Fruit fly (Drosophila melanogaster): Measurements from ENCODE around the gene gnu.

The gnu gene

DNA sequence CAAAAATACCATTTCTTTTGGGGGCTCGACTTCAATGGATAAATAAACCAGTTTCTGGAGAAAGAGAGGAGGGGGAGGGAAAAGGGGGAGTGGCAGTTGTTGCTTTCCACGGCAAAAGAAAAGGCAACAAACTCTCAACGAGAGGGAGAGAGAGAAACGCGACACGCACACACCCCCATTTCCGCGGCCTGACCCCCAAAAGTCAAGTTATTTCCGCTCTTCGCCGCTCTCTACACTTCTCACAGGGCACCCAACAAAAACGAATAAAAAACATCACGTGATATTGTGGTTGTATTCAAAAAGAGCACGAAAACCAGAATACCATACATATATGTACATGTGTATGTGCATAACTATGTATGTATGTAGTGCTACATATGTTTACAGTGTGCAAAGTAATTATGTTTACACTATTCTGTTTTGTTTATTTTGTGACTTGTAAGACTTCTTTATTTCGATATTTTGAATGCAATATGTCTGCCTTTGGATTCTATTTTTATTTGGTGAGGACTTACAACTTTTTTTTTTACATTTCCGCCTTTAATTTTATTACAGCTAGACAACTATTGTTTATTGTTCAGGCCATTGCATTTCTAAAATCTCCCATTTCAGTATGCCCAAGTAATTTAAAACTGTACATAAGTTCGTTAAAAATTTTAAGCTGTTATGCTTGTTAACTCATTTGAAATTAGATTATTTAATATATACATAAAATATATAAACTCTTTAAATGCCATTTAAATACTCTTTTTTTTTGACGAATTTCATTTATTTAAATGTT lies 21.9 kb downstream of the gnu start (continued):
- TF ChIP-seq corto (GFP tag; optimal IDR thresholded peaks at IDR 0.05) (peak; percentile 9), row (GFP tag; IDR thresholded peaks at IDR 0.05) (peak; percentile 84), CG9797 (GFP tag; optimal IDR thresholded peaks at IDR 0.05) (no peak), CG8924 (tag; optimal IDR thresholded peaks at IDR 0.05) (peak; percentile 77), bigmax (GFP tag; optimal IDR thresholded peaks at IDR 0.05) (no peak), CG10959 (GFP tag; IDR thresholded peaks at IDR 0.05) (peak; percentile 49; the same call in 1 of the 2 replicates), NC2α (GFP tag; optimal IDR thresholded peaks at IDR 0.05) (no peak), sisA (GFP tag; IDR thresholded peaks at IDR 0.05) (peak; percentile 56), CG7271 (tag; optimal IDR thresholded peaks at IDR 0.05) (no peak), Vsx1 (GFP tag; optimal IDR thresholded peaks at IDR 0.05) (peak; percentile 45), CG4424 (GFP tag; optimal IDR thresholded peaks at IDR 0.05) (peak; percentile 79), MBD-R2 (GFP tag; IDR thresholded peaks at IDR 0.05) (no peak; the same call in 1 of the 2 replicates), CG12236 (GFP tag; optimal IDR thresholded peaks at IDR 0.05) (peak; percentile 20), emc (GFP tag; optimal IDR thresholded peaks at IDR 0.05) (no peak), CG33557 (GFP tag; optimal IDR thresholded peaks at IDR 0.05) (peak; percentile 77), amos (GFP tag; IDR thresholded peaks at IDR 0.05; ENCODE audit: partially characterized antibody) (peak; percentile 9; the same call in 1 of the 2 replicates), CG14050 (GFP tag; IDR thresholded peaks at IDR 0.05) (0 out of 3 replicates have a peak, but pooled peaks have one; percentile 35), tup (GFP tag; optimal IDR thresholded peaks at IDR 0.05) (no peak), trh (GFP tag; optimal IDR thresholded peaks at IDR 0.05) (peak; percentile 45), sim (GFP tag; IDR thresholded peaks at IDR 0.05) (no peak), Pdp1 (GFP tag; optimal IDR thresholded peaks at IDR 0.05) (peak; percentile 27 to 33), Nf-YA (GFP tag; IDR thresholded peaks at IDR 0.05) (no peak), CG16779 (GFP tag; IDR thresholded peaks at IDR 0.05) (no peak), CG10209 (GFP tag; optimal IDR thresholded peaks at IDR 0.05) (peak; percentile 76), pan (optimal IDR thresholded peaks at IDR 0.05) (no peak), pan (GFP tag; optimal IDR thresholded peaks at IDR 0.05 in 1 of 2, IDR thresholded peaks at IDR 0.05 in 1 of 2) (peak in 1 of 2 experiments; percentile 42), nom (GFP tag; optimal IDR thresholded peaks at IDR 0.05) (peak; percentile 96), CG17912 (GFP tag; optimal IDR thresholded peaks at IDR 0.05) (no peak), CG6272 (GFP tag; IDR thresholded peaks at IDR 0.05) (no peak), dati (GFP tag; IDR thresholded peaks at IDR 0.05) (no peak), Xbp1 (GFP tag; optimal IDR thresholded peaks at IDR 0.05) (peak; percentile 62), CG2678 (tag; optimal IDR thresholded peaks at IDR 0.05) (peak; percentile 84), pho (GFP tag; optimal IDR thresholded peaks at IDR 0.05) (peak; percentile 73), Hey (tag; optimal IDR thresholded peaks at IDR 0.05) (peak; percentile 44), Hr39 (optimal IDR thresholded peaks at IDR 0.05) (no peak), CG14965 (GFP tag; optimal IDR thresholded peaks at IDR 0.05; ENCODE audit: borderline replicate concordance) (no peak), ab (GFP tag; optimal IDR thresholded peaks at IDR 0.05) (no peak), CG3163 (GFP tag; optimal IDR thresholded peaks at IDR 0.05) (peak; percentile 31), ash1 (GFP tag; optimal IDR thresholded peaks at IDR 0.05) (no peak), CG10462 (GFP tag; optimal IDR thresholded peaks at IDR 0.05) (peak; percentile 21), Hr51 (GFP tag; optimal IDR thresholded peaks at IDR 0.05) (peak in 1 of 2 experiments; percentile 58), ssp (GFP tag; IDR thresholded peaks at IDR 0.05) (no peak), jing (GFP tag; optimal IDR thresholded peaks at IDR 0.05) (no peak), Atf-2 (GFP tag; optimal IDR thresholded peaks at IDR 0.05) (peak; percentile 65), CG32532 (GFP tag; IDR thresholded peaks at IDR 0.05) (peak; percentile 33; the same call in 1 of the 2 replicates), seq (GFP tag; IDR thresholded peaks at IDR 0.05) (peak; percentile 80; the same call in 1 of the 2 replicates), CG15479 (GFP tag; optimal IDR thresholded peaks at IDR 0.05) (no peak), dmrt11E (tag; optimal IDR thresholded peaks at IDR 0.05) (peak; percentile 63), CG6254 (GFP tag; optimal IDR thresholded peaks at IDR 0.05) (peak; percentile 94)

Measured in whole organism, embryonic.